Fruit fly (Drosophila melanogaster): Measurements from ENCODE around the gene poe.
A peak's percentile ranks its signal among the peaks of the same experiment; 100 is the strongest.

Gene poe

DNA sequence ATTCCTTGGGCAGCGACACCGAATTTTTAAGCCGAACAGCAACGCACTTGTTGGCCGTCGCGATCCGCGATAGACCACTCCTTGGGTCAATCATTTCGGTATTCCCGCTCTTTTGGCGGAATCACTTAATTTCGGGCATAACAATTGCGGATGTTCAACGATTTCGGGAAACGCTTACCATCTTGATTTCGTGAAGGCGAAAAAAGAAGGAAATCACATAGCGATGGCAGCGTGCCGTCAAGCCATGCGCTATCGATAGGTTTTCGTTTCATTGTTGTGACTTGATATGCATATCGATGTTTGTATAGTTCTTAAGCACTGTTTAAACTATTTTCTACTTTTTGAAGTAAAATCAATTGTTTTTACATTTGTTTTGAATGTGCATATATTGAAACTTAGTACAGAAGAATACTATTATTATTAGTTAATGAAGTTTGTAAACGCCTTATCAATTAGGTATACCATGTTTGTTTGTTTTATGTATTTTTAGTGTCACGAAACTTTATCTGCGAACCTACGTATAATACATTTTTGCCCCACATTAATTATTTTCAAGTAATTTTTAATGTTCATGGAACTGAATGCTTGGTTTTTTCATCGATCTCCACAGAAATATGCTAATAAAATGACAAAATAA, 28.7 kb downstream of the poe start, which contains the start of gene RpL36A (continued):
- TF ChIP-seq row (GFP tag; IDR thresholded peaks at IDR 0.05) (peak; percentile 74), nom (GFP tag; optimal IDR thresholded peaks at IDR 0.05) (peak; percentile 77), CG10979 (tag; optimal IDR thresholded peaks at IDR 0.05) (no peak), CG9817 (tag; optimal IDR thresholded peaks at IDR 0.05) (peak; percentile 57), CG14965 (GFP tag; optimal IDR thresholded peaks at IDR 0.05; ENCODE audit: borderline replicate concordance) (no peak), chinmo (GFP tag; IDR thresholded peaks at IDR 0.05; ENCODE audit: partially characterized antibody) (no peak), CG7928 (GFP tag; optimal IDR thresholded peaks at IDR 0.05) (no peak), usp (GFP tag; optimal IDR thresholded peaks at IDR 0.05) (no peak), Bteb2 (GFP tag; optimal IDR thresholded peaks at IDR 0.05) (peak; percentile 43), CG15073 (GFP tag; optimal IDR thresholded peaks at IDR 0.05) (no peak), ken (GFP tag; IDR thresholded peaks at IDR 0.05) (peak; percentile 69), CG4282 (GFP tag; optimal IDR thresholded peaks at IDR 0.05) (peak; percentile 60), chn (GFP tag; optimal IDR thresholded peaks at IDR 0.05) (peak; percentile 54), run (tag; optimal IDR thresholded peaks at IDR 0.05) (no peak), CG7839 (tag; optimal IDR thresholded peaks at IDR 0.05) (no peak), gem (tag; optimal IDR thresholded peaks at IDR 0.05) (no peak), Nf-YA (GFP tag; IDR thresholded peaks at IDR 0.05) (0 out of 2 replicates have a peak, but pooled peaks have one; percentile 18), BtbVII (GFP tag; optimal IDR thresholded peaks at IDR 0.05) (peak; percentile 45), lov (optimal IDR thresholded peaks at IDR 0.05) (no peak), lov (GFP tag; IDR thresholded peaks at IDR 0.05) (peak; percentile 76; the same call in 2 of the 3 replicates), sima (GFP tag; optimal IDR thresholded peaks at IDR 0.05) (no peak), repo (GFP tag; optimal IDR thresholded peaks at IDR 0.05) (no peak), CG9932 (GFP tag; IDR thresholded peaks at IDR 0.05) (peak; percentile 75), tin (GFP tag; optimal IDR thresholded peaks at IDR 0.05) (peak; percentile 40), ems (GFP tag; optimal IDR thresholded peaks at IDR 0.05) (peak; percentile 41), CG9876 (GFP tag; optimal IDR thresholded peaks at IDR 0.05) (peak; percentile 71), CG9609 (GFP tag; optimal IDR thresholded peaks at IDR 0.05) (peak; percentile 44), CG34422 (GFP tag; IDR thresholded peaks at IDR 0.05) (0 out of 3 replicates have a peak, but pooled peaks have one; percentile 39), H2.0 (GFP tag; IDR thresholded peaks at IDR 0.05) (no peak; the same call in 1 of the 2 replicates), HLHmδ (GFP tag; optimal IDR thresholded peaks at IDR 0.05) (peak; percentile 52), sens (GFP tag) (peak; percentile 82), CG3065 (GFP tag; optimal IDR thresholded peaks at IDR 0.05) (no peak), shn (GFP tag; optimal IDR thresholded peaks at IDR 0.05) (peak; percentile 46), pzg (GFP tag; optimal IDR thresholded peaks at IDR 0.05) (peak; percentile 75), Dip2 (GFP tag; IDR thresholded peaks at IDR 0.05) (no peak), CG8281 (tag; optimal IDR thresholded peaks at IDR 0.05) (no peak), rib (GFP tag; IDR thresholded peaks at IDR 0.05) (no peak), CG17568 (GFP tag; optimal IDR thresholded peaks at IDR 0.05) (no peak), CG14050 (GFP tag; IDR thresholded peaks at IDR 0.05) (peak; percentile 58; the same call in 2 of the 3 replicates), Dad (GFP tag; optimal IDR thresholded peaks at IDR 0.05) (peak; percentile 20), pb (GFP tag; optimal IDR thresholded peaks at IDR 0.05) (peak; percentile 34), kay (GFP tag; optimal IDR thresholded peaks at IDR 0.05) (no peak), CG10431 (GFP tag; optimal IDR thresholded peaks at IDR 0.05) (no peak), stc (GFP tag; IDR thresholded peaks at IDR 0.05) (peak; percentile 45), Ets97D (GFP tag; optimal IDR thresholded peaks at IDR 0.05) (peak; percentile 98), CG18011 (GFP tag; optimal IDR thresholded peaks at IDR 0.05) (peak; percentile 45), PHDP (tag; optimal IDR thresholded peaks at IDR 0.05) (peak; percentile 72), NFAT (GFP tag; IDR thresholded peaks at IDR 0.05) (peak; percentile 82), CG9437 (GFP tag; optimal IDR thresholded peaks at IDR 0.05) (peak; percentile 65), D19B (GFP tag; optimal IDR thresholded peaks at IDR 0.05) (no peak), YL-1 (GFP tag; optimal IDR thresholded peaks at IDR 0.05) (peak; percentile 91)
